Worm (Caenorhabditis elegans): ENCODE measurements around the gene nrde-2.
A peak's percentile ranks its signal among the peaks of the same experiment; 100 is the strongest.

Gene nrde-2

DNA sequence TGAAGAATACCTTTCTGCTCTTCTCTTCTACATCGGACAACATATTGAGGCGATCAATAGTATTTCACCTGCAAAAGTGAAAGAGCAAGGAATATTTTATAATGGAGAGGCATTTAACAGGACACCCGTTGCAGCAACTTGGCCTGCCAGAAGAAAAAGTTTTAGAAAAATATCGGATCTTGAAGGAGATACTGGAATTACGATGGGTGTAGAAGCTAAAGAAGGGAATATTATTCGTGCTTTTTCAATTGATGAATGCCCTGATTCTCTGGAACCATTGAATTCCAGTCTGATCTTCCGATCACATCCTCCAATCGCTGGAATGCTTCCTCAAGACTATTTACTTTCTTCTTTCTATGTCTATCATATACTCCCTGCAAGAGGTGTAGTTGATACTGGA is 13.8 kb upstream of the nrde-2 start:
- no peak for TF ChIP-seq mbf-1 (tag; optimal IDR thresholded peaks at IDR 0.05)

DNA sequence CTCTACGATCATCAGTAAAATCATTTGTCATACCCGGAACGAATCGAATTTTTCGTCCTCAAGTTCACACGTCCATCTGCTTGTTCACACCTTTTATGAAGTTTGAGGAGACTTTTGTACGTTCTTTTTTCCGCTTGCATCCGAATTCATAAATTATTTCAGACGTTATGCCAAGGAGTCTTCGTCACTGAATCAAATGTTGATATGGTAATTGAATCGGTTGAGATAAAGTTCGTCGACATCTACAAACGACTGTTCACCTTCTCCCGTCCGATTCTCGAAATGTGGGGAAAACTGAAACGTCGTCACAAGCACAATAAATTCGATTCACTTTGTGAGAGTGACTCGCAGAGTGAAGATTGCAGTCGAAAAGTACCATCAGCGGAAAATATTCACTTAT is 4.6 kb upstream of the nrde-2 start:
- TF ChIP-seq ZK546.5 (tag; optimal IDR thresholded peaks at IDR 0.05) (no peak), ztf-4 (tag; optimal IDR thresholded peaks at IDR 0.05) (no peak), nhr-237 (tag; optimal IDR thresholded peaks at IDR 0.05) (no peak), mab-5 (tag; optimal IDR thresholded peaks at IDR 0.05) (no peak), snpc-4 (tag; optimal IDR thresholded peaks at IDR 0.05) (no peak)

DNA sequence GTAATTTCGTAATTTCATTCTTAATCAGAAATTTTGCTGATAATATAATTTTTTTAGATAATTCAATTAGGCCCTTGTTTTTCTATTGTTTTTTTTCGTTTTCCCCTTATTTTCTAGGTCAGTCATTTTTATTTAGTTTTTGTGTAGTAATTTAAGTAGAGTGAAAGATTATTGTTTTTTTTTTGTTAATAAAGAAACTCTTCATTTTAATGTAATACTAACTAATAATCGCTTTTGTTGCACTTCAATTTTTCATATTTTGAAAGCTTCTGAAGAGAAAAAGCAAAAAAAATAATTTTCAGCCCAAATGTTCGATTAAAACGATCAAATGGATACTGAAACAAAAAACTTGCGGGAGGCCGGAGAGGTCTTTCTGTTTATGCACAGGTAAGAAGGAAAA is 3.5 kb upstream of the nrde-2 start, which contains the start of gene F54B3.1:
TSS of gene F54B3.1 (plus strand) at position 301 of the 400 bp plus-strand sequence.
- no peak for TF ChIP-seq F13H6.1 (tag; optimal IDR thresholded peaks at IDR 0.05)
- no peak for TF ChIP-seq ztf-11 (tag; optimal IDR thresholded peaks at IDR 0.05)
- no peak for TF ChIP-seq nhr-129 (tag; optimal IDR thresholded peaks at IDR 0.05)
- TF ChIP-seq unc-62 (GFP tag; optimal IDR thresholded peaks at IDR 0.05): no peak

DNA sequence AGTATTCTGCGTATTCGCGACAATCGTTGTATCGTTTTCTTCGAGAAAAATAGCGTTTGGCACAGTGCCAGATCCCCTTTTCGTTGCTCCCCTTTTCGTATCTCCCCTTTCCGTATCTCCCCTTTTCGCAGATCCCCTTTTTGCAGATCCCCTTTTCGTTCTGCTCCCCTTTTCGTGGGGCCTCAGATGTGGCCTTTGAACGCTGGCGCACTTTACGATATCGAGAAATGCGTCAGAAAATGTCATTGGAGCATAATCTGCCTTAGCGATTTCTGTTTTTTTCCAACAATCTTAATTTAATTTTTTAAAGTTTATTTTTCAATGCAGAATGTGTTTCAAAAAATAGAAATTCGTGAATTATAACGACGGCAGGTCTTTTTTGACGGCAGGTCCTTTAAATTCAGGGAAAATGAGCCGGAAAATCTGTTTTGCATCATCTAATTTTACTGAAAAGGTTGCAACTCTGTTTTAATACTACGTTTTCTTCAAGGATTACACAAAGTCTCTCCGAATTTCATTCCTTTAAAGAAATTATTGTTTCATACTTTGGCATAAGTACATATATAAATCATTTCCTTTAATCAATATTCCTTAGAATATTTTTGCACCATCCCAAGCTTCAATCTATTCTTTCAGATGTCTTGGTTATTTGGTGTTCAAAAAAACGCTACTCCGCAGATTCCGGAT is 1.1 kb upstream of the nrde-2 start, which contains the start of gene atad-3:
TSS of gene atad-3 (plus strand) at position 637 of the 687 bp plus-strand sequence.
- no peak for TF ChIP-seq nhr-12 (tag; optimal IDR thresholded peaks at IDR 0.05)
- no peak for TF ChIP-seq lin-39 (tag; optimal IDR thresholded peaks at IDR 0.05)
- peak; percentile 12 for TF ChIP-seq nhr-237 (tag; optimal IDR thresholded peaks at IDR 0.05)
- TF ChIP-seq C34F6.9 (tag; optimal IDR thresholded peaks at IDR 0.05): peak; percentile 89
- TF ChIP-seq nhr-23 (tag; optimal IDR thresholded peaks at IDR 0.05): no peak
- TF ChIP-seq R02D3.7 (tag; optimal IDR thresholded peaks at IDR 0.05): peak; percentile 42
- TF ChIP-seq ama-1 (optimal IDR thresholded peaks at IDR 0.05): peak; percentile 4
- peak; percentile 46 for TF ChIP-seq Y55F3AM.14 (GFP tag; optimal IDR thresholded peaks at IDR 0.05)
- TF ChIP-seq crh-2 (tag; optimal IDR thresholded peaks at IDR 0.05): peak; percentile 85
- peak; percentile 91 for TF ChIP-seq sma-3 (GFP tag; optimal IDR thresholded peaks at IDR 0.05)
- TF ChIP-seq elt-3 (tag; optimal IDR thresholded peaks at IDR 0.05): no peak
- no peak for TF ChIP-seq ceh-16 (tag; optimal IDR thresholded peaks at IDR 0.05)
- peak; percentile 68 for TF ChIP-seq lin-11 (tag; optimal IDR thresholded peaks at IDR 0.05)
- TF ChIP-seq fos-1 (tag; optimal IDR thresholded peaks at IDR 0.05): peak; percentile 35
- TF ChIP-seq sem-4 (tag; optimal IDR thresholded peaks at IDR 0.05): peak; percentile 65
- TF ChIP-seq unc-62 (GFP tag; optimal IDR thresholded peaks at IDR 0.05): no peak
- peak; percentile 83 to 91 for TF ChIP-seq lsy-2 (tag; optimal IDR thresholded peaks at IDR 0.05)
- TF ChIP-seq peb-1 (tag; optimal IDR thresholded peaks at IDR 0.05): no peak
- peak; percentile 83 for TF ChIP-seq gmeb-1 (tag; optimal IDR thresholded peaks at IDR 0.05)
- peak; percentile 70 for TF ChIP-seq nhr-6 (tag; optimal IDR thresholded peaks at IDR 0.05)
- peak; percentile 86 for TF ChIP-seq nhr-129 (tag; optimal IDR thresholded peaks at IDR 0.05)
- peak; percentile 72 for TF ChIP-seq snpc-4 (tag; optimal IDR thresholded peaks at IDR 0.05)
- peak; percentile 43 for TF ChIP-seq ztf-4 (tag; optimal IDR thresholded peaks at IDR 0.05)
- peak; percentile 13 for TF ChIP-seq blmp-1 (tag; optimal IDR thresholded peaks at IDR 0.05; ENCODE audit: insufficient read depth)
- TF ChIP-seq lin-13 (GFP tag; optimal IDR thresholded peaks at IDR 0.05): peak; percentile 92
- peak; percentile 44 for TF ChIP-seq ZK546.5 (tag; optimal IDR thresholded peaks at IDR 0.05)
- peak; percentile 88 for TF ChIP-seq F13H6.1 (tag; optimal IDR thresholded peaks at IDR 0.05)
- TF ChIP-seq egl-27 (tag; optimal IDR thresholded peaks at IDR 0.05): peak; percentile 55
- TF ChIP-seq aly-2 (tag; optimal IDR thresholded peaks at IDR 0.05): no peak
- peak; percentile 79 for TF ChIP-seq zag-1 (tag; optimal IDR thresholded peaks at IDR 0.05)
- TF ChIP-seq nhr-25 (tag; optimal IDR thresholded peaks at IDR 0.05): peak; percentile 86
- TF ChIP-seq sma-9 (GFP tag; optimal IDR thresholded peaks at IDR 0.05): peak; percentile 94
- TF ChIP-seq sma-9 (tag; optimal IDR thresholded peaks at IDR 0.05): no peak
- peak in 1 of 2 experiments; percentile 47 for TF ChIP-seq mdl-1 (tag; optimal IDR thresholded peaks at IDR 0.05)
- TF ChIP-seq mab-5 (tag; optimal IDR thresholded peaks at IDR 0.05): peak; percentile 76
- peak; percentile 85 for TF ChIP-seq unc-55 (GFP tag; optimal IDR thresholded peaks at IDR 0.05)
- peak; percentile 7 for TF ChIP-seq ceh-82 (tag; optimal IDR thresholded peaks at IDR 0.05)
- peak; percentile 74 for TF ChIP-seq nhr-21 (tag; optimal IDR thresholded peaks at IDR 0.05)

Measured in whole organism, L2 larva.